Worm (Caenorhabditis elegans) whole organism, mixed stage, embryonic: ENCODE data around the gene snf-5.

Source experiments
- nhr-12 ChIP-seq: fragments of 150-350 bp; optimal IDR thresholded peaks from 2 replicates; lab custom pipeline; 2014; ENCODE audit warnings: missing biosample characterization, missing genetic modification characterization
- nhr-2 ChIP-seq: fragments of 150-350 bp; optimal IDR thresholded peaks from 2 replicates; lab custom pipeline; 2014; ENCODE audit warnings: missing biosample characterization, missing genetic modification characterization
- nhr-28 ChIP-seq: fragments of 150-350 bp; optimal IDR thresholded peaks from 2 replicates; lab custom pipeline; 2014; ENCODE audit warnings: missing biosample characterization, missing genetic modification characterization
- unc-39 ChIP-seq: fragments of 150-350 bp; optimal IDR thresholded peaks from 2 replicates; lab custom pipeline; 2014; ENCODE audit warnings: missing biosample characterization, missing genetic modification characterization

ce11 chrII:12816412-12817146 lies 49.0 kb downstream of the snf-5 start, which contains the start of gene acl-7:
- no peak for TF ChIP-seq nhr-12
- no peak for TF ChIP-seq nhr-28 (tag; lab: Kevin White, UChicago)
- no peak for TF ChIP-seq nhr-2 (tag; lab: Kevin White, UChicago)
- TF ChIP-seq unc-39 (tag; lab: Kevin White, UChicago), result no peak
